Worm (Caenorhabditis elegans): ENCODE data around the gene sup-12.

The sup-12 gene

DNA sequence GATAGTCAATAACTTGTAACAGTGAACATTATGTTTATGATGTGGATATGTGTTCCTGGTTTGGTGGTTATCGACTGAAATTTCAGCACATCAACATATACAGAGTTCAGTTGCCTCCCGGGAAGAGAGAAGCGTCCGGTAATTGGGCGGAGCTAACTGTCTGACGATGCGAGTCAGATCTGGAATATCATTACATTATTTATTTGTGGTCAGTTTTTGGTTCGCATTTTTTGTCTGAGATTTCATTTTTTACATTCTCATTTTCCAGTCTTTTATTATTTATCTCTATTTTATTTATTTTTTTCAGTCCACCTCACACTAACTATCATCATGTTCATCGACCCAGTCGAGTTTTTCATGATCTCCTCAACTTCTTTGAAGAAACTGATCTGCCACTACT, 21.4 kb downstream of the sup-12 start, which contains the start of gene T22B2.1:
Gene T22B2.1 (plus strand): TSS at position 301 of the 400 bp plus-strand sequence.
- TF ChIP-seq nhr-237 (tag; optimal IDR thresholded peaks at IDR 0.05): no peak
- no peak for TF ChIP-seq aly-2 (tag; optimal IDR thresholded peaks at IDR 0.05)
- no peak for TF ChIP-seq ceh-28 (tag; optimal IDR thresholded peaks at IDR 0.05)
- no peak for TF ChIP-seq ceh-16 (tag; optimal IDR thresholded peaks at IDR 0.05)
- no peak for TF ChIP-seq pqm-1 (tag; optimal IDR thresholded peaks at IDR 0.05)

DNA sequence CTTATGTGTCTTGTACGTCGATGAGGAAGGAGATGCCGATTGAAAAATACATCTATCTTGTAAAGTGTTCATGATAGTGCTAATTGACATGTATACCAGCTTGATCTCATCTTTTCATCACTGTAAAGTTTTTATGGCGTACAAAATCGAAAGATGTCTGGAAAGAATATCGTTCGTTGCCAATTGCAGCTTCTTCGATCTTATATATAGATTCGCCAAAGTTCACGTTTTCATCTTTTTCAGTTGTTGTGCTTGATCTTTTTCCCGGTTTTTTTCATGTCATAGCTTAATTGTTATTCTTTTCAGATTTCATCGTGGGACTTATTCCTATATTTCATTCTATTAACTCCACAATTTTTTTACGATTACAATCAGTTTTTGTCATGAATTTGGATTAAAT, 27.0 kb downstream of the sup-12 start, which contains the start of gene adt-3:
Gene adt-3 (plus strand): TSS at position 301 of the 400 bp plus-strand sequence.
- TF ChIP-seq R02D3.7 (tag; optimal IDR thresholded peaks at IDR 0.05): no peak

DNA sequence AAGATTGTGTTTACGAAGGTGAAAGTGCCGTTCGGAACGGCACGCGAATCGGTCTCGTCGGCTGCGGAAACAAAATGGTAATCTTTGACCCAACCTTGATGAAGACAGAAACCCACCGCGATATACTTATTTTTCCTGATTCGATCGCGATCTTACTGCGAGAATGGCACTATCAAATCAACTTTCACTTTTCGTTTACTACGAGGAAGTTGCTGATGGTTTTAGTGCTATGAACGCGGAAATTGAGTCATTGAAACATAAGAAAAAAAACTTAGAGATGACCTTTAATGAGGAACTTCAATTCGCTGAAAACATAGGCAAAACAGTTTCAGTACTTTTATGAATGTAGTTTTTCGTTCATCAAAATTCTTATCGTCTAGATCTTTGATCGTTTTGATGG, 28.3 kb downstream of the sup-12 start:
- TF ChIP-seq unc-62 (GFP tag; optimal IDR thresholded peaks at IDR 0.05): no peak
- no peak for TF ChIP-seq nhr-11 (tag; optimal IDR thresholded peaks at IDR 0.05)
- TF ChIP-seq mml-1 (tag; optimal IDR thresholded peaks at IDR 0.05): no peak
- peak; percentile 65 for TF ChIP-seq elt-1 (tag; optimal IDR thresholded peaks at IDR 0.05)
- TF ChIP-seq unc-39 (tag; optimal IDR thresholded peaks at IDR 0.05): no peak
- TF ChIP-seq snpc-4 (tag; optimal IDR thresholded peaks at IDR 0.05): no peak
- TF ChIP-seq nhr-77 (tag; optimal IDR thresholded peaks at IDR 0.05): no peak
- TF ChIP-seq egl-5 (tag; optimal IDR thresholded peaks at IDR 0.05): no peak
- TF ChIP-seq nhr-43 (tag; optimal IDR thresholded peaks at IDR 0.05; ENCODE audit: poor library complexity, severe bottlenecking): no peak
- no peak for TF ChIP-seq ceh-16 (tag; optimal IDR thresholded peaks at IDR 0.05)
- TF ChIP-seq tbx-2 (tag; optimal IDR thresholded peaks at IDR 0.05): no peak
- TF ChIP-seq nfya-1 (tag; optimal IDR thresholded peaks at IDR 0.05; ENCODE audit: insufficient read depth): no peak
- TF ChIP-seq zag-1 (tag; optimal IDR thresholded peaks at IDR 0.05): no peak
- no peak for TF ChIP-seq nhr-23 (tag; optimal IDR thresholded peaks at IDR 0.05)
- no peak for TF ChIP-seq nhr-237 (tag; optimal IDR thresholded peaks at IDR 0.05)
- peak in 1 of 3 experiments; percentile 65 for TF ChIP-seq elt-3 (tag; optimal IDR thresholded peaks at IDR 0.05)
- TF ChIP-seq hmg-11 (tag; optimal IDR thresholded peaks at IDR 0.05): no peak
- TF ChIP-seq nhr-25 (tag; optimal IDR thresholded peaks at IDR 0.05): peak; percentile 52
- no peak for TF ChIP-seq nhr-67 (tag; optimal IDR thresholded peaks at IDR 0.05)
- no peak for TF ChIP-seq fkh-10 (GFP tag; optimal IDR thresholded peaks at IDR 0.05)
- TF ChIP-seq aly-2 (tag; optimal IDR thresholded peaks at IDR 0.05): no peak
- peak; percentile 66 for TF ChIP-seq egl-27 (tag; optimal IDR thresholded peaks at IDR 0.05)
- no peak for TF ChIP-seq skn-1 (tag; optimal IDR thresholded peaks at IDR 0.05)
- no peak for TF ChIP-seq nhr-28 (tag; optimal IDR thresholded peaks at IDR 0.05)
- no peak for TF ChIP-seq pqm-1 (tag; optimal IDR thresholded peaks at IDR 0.05)
- no peak for TF ChIP-seq ZK546.5 (tag; optimal IDR thresholded peaks at IDR 0.05)

- TF ChIP-seq nhr-11 (tag; optimal IDR thresholded peaks at IDR 0.05) (no peak), nfya-1 (tag; optimal IDR thresholded peaks at IDR 0.05; ENCODE audit: insufficient read depth) (no peak), nhr-12 (tag; optimal IDR thresholded peaks at IDR 0.05) (no peak), lin-39 (tag; optimal IDR thresholded peaks at IDR 0.05) (no peak), elt-2 (tag; optimal IDR thresholded peaks at IDR 0.05) (no peak), egl-5 (tag; optimal IDR thresholded peaks at IDR 0.05) (no peak), nhr-237 (tag; optimal IDR thresholded peaks at IDR 0.05) (no peak), ceh-28 (tag; optimal IDR thresholded peaks at IDR 0.05) (no peak), nhr-23 (tag; optimal IDR thresholded peaks at IDR 0.05) (no peak), ceh-9 (tag; optimal IDR thresholded peaks at IDR 0.05) (no peak), tbx-2 (tag; optimal IDR thresholded peaks at IDR 0.05) (no peak), sea-2 (GFP tag; optimal IDR thresholded peaks at IDR 0.05) (no peak), ceh-82 (tag; optimal IDR thresholded peaks at IDR 0.05) (no peak), mdl-1 (tag; optimal IDR thresholded peaks at IDR 0.05) (no peak), elt-1 (tag; optimal IDR thresholded peaks at IDR 0.05) (no peak), nhr-76 (tag; optimal IDR thresholded peaks at IDR 0.05) (no peak), nhr-77 (tag; optimal IDR thresholded peaks at IDR 0.05) (no peak), aly-2 (tag; optimal IDR thresholded peaks at IDR 0.05) (no peak), unc-62 (GFP tag; optimal IDR thresholded peaks at IDR 0.05) (no peak)
Observed at ce11 chrX:3937483-3937882, 33.1 kb downstream of the sup-12 start.

Data from whole organism, L3 larva.